Worm (Caenorhabditis elegans) whole organism, mixed stage, embryonic: ENCODE data around the gene gei-1.

Source experiments
- elt-3 ChIP-seq: fragments of 150-350 bp; optimal IDR thresholded peaks from 2 replicates; lab custom pipeline; 2014; ENCODE audit warnings: missing biosample characterization, missing genetic modification characterization
- lin-13 ChIP-seq: fragments of 150-350 bp; optimal IDR thresholded peaks from 2 replicates; lab custom pipeline; 2014; ENCODE audit warnings: missing biosample characterization, missing genetic modification characterization
- nhr-76 ChIP-seq: sonication (generic microtip); optimal IDR thresholded peaks from 2 replicates; lab custom pipeline; 2017; ENCODE audit warnings: missing biosample characterization, missing genetic modification characterization

DNA sequence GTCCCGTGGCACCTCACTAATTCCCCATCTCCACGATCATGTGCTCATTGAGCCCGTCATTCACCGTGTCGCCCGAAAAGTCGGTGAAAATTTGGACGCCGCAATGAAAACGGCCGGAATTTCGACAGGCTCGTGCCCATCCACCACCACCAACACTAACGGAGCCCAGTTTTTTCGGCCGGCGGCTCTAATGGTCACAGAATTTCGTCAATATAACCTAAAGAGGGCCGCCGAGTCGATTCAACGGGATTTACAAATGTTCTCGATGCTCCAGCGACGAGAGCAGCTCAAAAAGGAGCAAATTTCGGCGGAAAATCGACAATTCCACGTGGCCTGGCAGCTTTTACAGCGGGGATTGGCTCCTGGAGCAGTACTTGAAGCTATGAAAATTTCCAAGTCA lies 15.2 kb upstream of the gei-1 start:
- TF ChIP-seq lin-13 = no peak
- TF ChIP-seq elt-3 = no peak
- TF ChIP-seq nhr-76 (tag; lab: Kevin White, UChicago) = no peak
